Fruit fly (Drosophila melanogaster) whole organism, pupa: Measurements from ENCODE around the gene scpr-C.

Source experiments
- CG10348 ChIP-seq: fragments of 200-800 bp; sonication (Bioruptor generic); IDR thresholded peaks from 2 replicates; pipeline ENCODE4 v1.3.6; 2022; ENCODE audit warnings: missing biosample characterization, missing genetic modification characterization
- CG15710 ChIP-seq: fragments of 200-800 bp; sonication (Bioruptor generic); optimal IDR thresholded peaks from 2 replicates; lab custom pipeline; 2018; ENCODE audit warnings: missing biosample characterization, mild to moderate bottlenecking, missing genetic modification characterization, moderate library complexity
- CG32121 ChIP-seq: fragments of 200-800 bp; sonication (Bioruptor generic); IDR thresholded peaks from 2 replicates; pipeline ENCODE4 v1.3.6; 2022; ENCODE audit warnings: missing biosample characterization, missing genetic modification characterization
- CG34367 ChIP-seq: fragments of 200-800 bp; sonication (Bioruptor generic); optimal IDR thresholded peaks from 2 replicates; lab custom pipeline; 2018; ENCODE audit warnings: missing biosample characterization, mild to moderate bottlenecking, missing genetic modification characterization
- CG9948 ChIP-seq: fragments of 200-800 bp; sonication (Bioruptor generic); optimal IDR thresholded peaks from 2 replicates; lab custom pipeline; 2018; ENCODE audit warnings: missing biosample characterization, mild to moderate bottlenecking, missing genetic modification characterization, moderate library complexity
- Pif1A ChIP-seq: fragments of 200-800 bp; sonication (Bioruptor generic); optimal IDR thresholded peaks from 3 replicates; lab custom pipeline; 2016; ENCODE audit warnings: missing biosample characterization, missing genetic modification characterization
- gl ChIP-seq: fragments of 200-800 bp; sonication (Bioruptor generic); optimal IDR thresholded peaks from 2 replicates; lab custom pipeline; 2018; ENCODE audit warnings: missing biosample characterization, mild to moderate bottlenecking, missing genetic modification characterization

dm6 chr3R:11230392-11230791 is 5.1 kb downstream of the scpr-C start, which contains the start of gene GCC88:
- TF ChIP-seq CG34367 (tag; lab: Kevin White, UChicago) (no peak), CG9948 (no peak), Pif1A (GFP tag; lab: Kevin White, UChicago) (no peak), CG15710 (tag; lab: Kevin White, UChicago) (no peak), gl (no peak), CG10348 (GFP tag; lab: Robert Waterston, UW) (no peak), CG32121 (GFP tag; lab: Robert Waterston, UW) (no peak)
